Fruit fly (Drosophila melanogaster) S2 (cell line): ENCODE results near the gene gkt.

Experiments
- CG8478 ChIP-seq: fragments of >200 bp; optimal IDR thresholded peaks from 2 replicates; lab custom pipeline; 2018
- CTCF ChIP-seq, 2 experiments: fragments of >200 bp; optimal IDR thresholded peaks; 2 replicates each; lab custom pipeline; 2018

The gkt gene

dm6 chr2L:3172745-3173271 is 13.1 kb downstream of the gkt start:
- no peak for TF ChIP-seq CG8478
- TF ChIP-seq CTCF (optimal IDR thresholded peaks at IDR 0.05; lab: Kevin White, UChicago): no peak

DNA sequence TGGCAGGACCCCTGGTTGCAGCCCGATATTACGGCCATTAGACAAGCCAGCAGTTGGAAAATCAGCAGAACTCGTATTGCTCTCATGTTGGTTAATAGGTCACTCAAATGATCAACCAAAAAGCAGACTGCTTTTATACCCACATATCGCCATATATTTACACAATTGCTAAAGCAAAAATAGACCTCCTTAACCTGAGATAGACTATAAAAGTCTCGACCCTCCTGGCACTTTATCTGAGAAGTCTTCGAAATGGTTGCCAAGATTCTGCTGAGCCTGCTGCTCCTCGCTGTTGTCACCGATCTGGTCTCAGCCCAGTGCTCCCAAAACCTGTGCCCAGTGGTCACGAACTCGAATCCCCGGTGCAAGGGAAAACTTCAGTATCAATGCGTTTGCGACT is 14.0 kb downstream of the gkt start, which contains the start of the genes CG31698 and CG15404:
CG31698 (minus strand) TSS at position 101 of the 400 bp plus-strand sequence.
CG15404 (plus strand) TSS at position 233 of the 400 bp plus-strand sequence.
- TF ChIP-seq CG8478 (no peak), CTCF (optimal IDR thresholded peaks at IDR 0.05; lab: Kevin White, UChicago) (no peak)

DNA sequence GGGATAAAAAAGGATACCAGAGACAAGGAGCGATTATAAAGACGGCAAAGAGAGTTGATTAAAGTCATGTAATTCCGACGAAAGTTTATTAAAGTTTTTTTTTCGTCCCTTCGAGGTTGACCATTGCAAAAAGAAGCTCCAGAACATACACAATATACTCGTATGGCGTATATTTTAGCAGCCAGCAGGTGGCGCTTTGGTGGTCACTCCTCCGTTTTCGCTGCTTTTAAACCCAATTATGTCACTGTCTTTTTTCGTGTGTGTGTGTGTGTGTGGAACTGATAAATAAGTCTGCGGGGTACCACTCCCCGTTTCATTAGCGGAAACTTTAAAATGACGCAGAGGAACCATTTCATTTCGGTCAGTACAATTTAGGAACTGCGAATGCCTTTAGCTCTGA is 19.9 kb downstream of the gkt start:
- TF ChIP-seq CG8478 (no peak), CTCF (optimal IDR thresholded peaks at IDR 0.05; lab: Kevin White, UChicago) (peak; percentile 63 to 65)

DNA sequence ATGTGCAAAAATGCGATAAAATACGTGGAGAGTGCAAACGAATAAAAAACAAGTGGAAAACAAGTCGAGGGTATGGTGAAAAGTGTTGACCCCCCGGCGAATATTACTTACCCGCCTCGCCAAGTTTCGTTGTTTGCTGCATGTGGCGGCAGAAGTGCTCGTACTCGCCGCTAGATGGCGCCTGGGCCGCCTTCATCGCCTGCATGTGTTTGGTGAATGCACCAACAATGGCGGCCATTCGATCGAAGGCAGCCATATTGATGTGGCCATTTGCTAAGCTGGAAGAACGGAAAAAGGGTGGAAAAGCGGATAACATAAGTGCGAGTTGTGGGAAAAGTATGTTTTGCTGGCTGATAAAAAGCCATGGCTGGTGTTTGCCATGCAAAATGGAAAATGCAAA is 23.5 kb downstream of the gkt start:
- no peak for TF ChIP-seq CG8478
- TF ChIP-seq CTCF (optimal IDR thresholded peaks at IDR 0.05; lab: Kevin White, UChicago): peak; percentile 81 to 86

- TF ChIP-seq CTCF (optimal IDR thresholded peaks at IDR 0.05; lab: Kevin White, UChicago) (no peak), CG8478 (no peak)
Observed at dm6 chr2L:3188875-3189274, 29.1 kb downstream of the gkt start.

DNA sequence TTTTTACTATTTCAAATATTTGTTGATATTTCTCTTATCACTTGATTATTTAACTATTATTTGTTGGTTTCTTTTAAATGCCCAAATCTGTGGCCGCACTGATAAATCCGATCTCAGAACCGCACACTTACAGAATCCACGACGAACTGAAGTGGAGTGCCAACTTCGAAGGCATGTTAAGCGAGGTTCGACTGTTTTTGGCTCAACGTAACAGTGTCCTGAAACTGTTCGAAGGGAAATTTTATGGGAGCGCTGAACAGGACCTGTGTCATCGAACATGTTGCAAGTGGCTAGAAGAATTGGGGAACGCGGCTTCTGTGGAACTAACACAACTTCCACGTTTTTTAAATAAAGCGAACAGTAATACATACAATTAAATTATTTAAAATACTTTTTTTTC is 39.8 kb downstream of the gkt start:
- TF ChIP-seq CTCF (optimal IDR thresholded peaks at IDR 0.05; lab: Kevin White, UChicago) (no peak), CG8478 (no peak)

dm6 chr2L:3200396-3200795 is 40.6 kb downstream of the gkt start, which contains the start of gene CG34393:
Gene CG34393 (minus strand): TSS chr2L:3200496.
- TF ChIP-seq CG8478 (no peak), CTCF (optimal IDR thresholded peaks at IDR 0.05; lab: Kevin White, UChicago) (no peak)
